Fruit fly (Drosophila melanogaster): ENCODE measurements around the gene Cpsf100.

The Cpsf100 gene

DNA sequence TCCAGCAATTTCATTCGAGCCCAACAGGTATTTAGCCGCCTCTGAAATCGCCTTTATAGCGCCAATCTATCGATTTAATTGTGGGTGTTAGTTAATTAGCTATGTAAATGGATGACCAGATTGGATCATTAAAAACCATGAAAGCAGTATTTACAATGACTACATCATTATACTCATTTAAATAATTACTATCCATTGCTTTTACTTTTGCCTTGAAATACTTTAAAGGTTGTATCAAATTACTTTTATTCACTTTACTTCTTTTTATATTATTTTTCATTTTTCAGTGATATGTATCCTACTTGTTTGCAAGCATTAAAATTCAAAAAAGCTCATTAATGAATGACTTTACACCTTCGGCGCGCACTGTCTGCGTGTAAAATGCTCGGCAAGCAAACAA lies 35.4 kb upstream of the Cpsf100 start (continued):
- peak; percentile 71 for TF ChIP-seq esn (GFP tag; optimal IDR thresholded peaks at IDR 0.05)
- TF ChIP-seq Sox14 (GFP tag; optimal IDR thresholded peaks at IDR 0.05): peak; percentile 29

DNA sequence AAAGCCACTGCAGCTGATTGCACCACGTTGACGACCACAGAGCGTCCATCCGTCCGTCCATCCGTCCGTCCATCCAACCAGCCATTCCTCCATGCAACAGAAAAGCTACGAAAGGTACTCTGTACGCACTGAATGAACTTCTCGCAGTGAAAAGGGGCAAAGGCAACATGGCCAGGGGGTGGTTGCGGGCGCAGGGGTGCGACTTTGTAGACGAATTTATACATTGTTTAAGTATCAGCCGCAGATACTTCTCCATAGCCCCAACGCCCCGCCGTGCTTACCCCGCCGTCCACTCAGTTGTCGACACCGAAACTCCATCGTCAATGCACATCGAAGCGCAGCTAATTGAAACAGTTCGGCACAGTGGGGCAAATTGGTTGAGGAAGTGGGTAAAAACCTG lies 34.4 kb upstream of the Cpsf100 start:
- TF ChIP-seq CG6792 (GFP tag; optimal IDR thresholded peaks at IDR 0.05): no peak
- no peak for TF ChIP-seq Eip78C (GFP tag)
- TF ChIP-seq ss (GFP tag; optimal IDR thresholded peaks at IDR 0.05): no peak
- no peak for TF ChIP-seq lz (GFP tag; optimal IDR thresholded peaks at IDR 0.05)
- no peak for TF ChIP-seq CG10631 (GFP tag; optimal IDR thresholded peaks at IDR 0.05)
- TF ChIP-seq CG11294 (GFP tag; IDR thresholded peaks at IDR 0.05): no peak
- no peak for TF ChIP-seq CG4318 (GFP tag; optimal IDR thresholded peaks at IDR 0.05)
- TF ChIP-seq CG9139 (GFP tag; optimal IDR thresholded peaks at IDR 0.05): no peak
- 0 out of 2 replicates have a peak, but pooled peaks have one; percentile 17 for TF ChIP-seq Gug (GFP tag; IDR thresholded peaks at IDR 0.05)
- TF ChIP-seq Hr38 (GFP tag; optimal IDR thresholded peaks at IDR 0.05): no peak
- no peak for TF ChIP-seq Ets96B (tag; optimal IDR thresholded peaks at IDR 0.05)
- no peak for TF ChIP-seq CG3919 (GFP tag; optimal IDR thresholded peaks at IDR 0.05)
- TF ChIP-seq CG10669 (GFP tag; optimal IDR thresholded peaks at IDR 0.05): no peak
- TF ChIP-seq Hr4 (GFP tag; optimal IDR thresholded peaks at IDR 0.05): no peak
- TF ChIP-seq dsx (GFP tag; optimal IDR thresholded peaks at IDR 0.05; ENCODE audit: poor library complexity, severe bottlenecking): peak; percentile 95
- no peak for TF ChIP-seq acj6 (GFP tag; optimal IDR thresholded peaks at IDR 0.05)

DNA sequence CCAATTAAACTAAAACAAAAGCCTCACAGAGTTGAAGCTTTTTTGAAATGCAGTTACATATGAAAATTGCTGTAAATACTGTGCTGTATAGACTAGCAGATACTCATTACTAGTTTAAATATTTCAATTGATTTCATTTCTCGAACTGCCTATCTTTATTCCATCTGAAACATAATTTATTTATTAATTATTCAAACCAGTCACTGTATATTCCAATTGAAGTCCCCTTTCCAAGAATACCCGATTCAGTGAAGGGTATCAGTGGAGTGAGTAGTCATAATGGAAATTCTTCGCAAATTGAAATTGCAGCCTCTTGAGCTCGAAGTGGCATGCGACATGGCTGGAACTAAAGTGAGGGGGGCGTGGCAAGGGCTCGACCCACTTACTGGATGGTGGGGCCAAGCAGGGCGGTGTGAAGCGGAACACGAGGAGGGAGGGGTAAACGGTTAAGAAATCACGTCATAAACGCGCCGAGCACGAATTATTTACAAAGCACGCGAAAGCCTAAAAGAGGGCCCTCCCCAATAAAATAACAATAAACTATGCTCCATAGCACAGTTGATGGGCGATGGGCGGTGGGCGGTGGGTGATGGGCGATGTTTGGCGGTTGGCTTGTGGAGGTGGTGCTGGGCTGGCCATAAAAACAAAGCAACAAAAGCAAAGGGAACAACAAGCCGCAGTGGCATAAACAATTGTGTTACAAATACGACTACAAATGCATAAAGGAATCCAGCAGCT lies 29.3 kb upstream of the Cpsf100 start:
- TF ChIP-seq CG31627 (GFP tag; optimal IDR thresholded peaks at IDR 0.05) (peak; percentile 52), spab (GFP tag; optimal IDR thresholded peaks at IDR 0.05) (no peak), dsx (GFP tag; optimal IDR thresholded peaks at IDR 0.05; ENCODE audit: poor library complexity, severe bottlenecking) (peak; percentile 22), net (GFP tag; optimal IDR thresholded peaks at IDR 0.05) (peak; percentile 22), CG3919 (GFP tag; optimal IDR thresholded peaks at IDR 0.05) (peak; percentile 52), Hr4 (GFP tag; optimal IDR thresholded peaks at IDR 0.05) (peak; percentile 63), CG15336 (GFP tag; IDR thresholded peaks at IDR 0.05) (peak; percentile 57; the same call in 1 of the 2 replicates), CG8119 (GFP tag; IDR thresholded peaks at IDR 0.05) (peak; percentile 58), ss (GFP tag; optimal IDR thresholded peaks at IDR 0.05) (peak in 1 of 2 experiments; percentile 31), Sox14 (GFP tag; optimal IDR thresholded peaks at IDR 0.05) (peak; percentile 42), achi (GFP tag; optimal IDR thresholded peaks at IDR 0.05) (peak; percentile 39), CG6854 (GFP tag; optimal IDR thresholded peaks at IDR 0.05) (no peak), CG1621 (tag; optimal IDR thresholded peaks at IDR 0.05) (peak; percentile 16), Eip78C (GFP tag) (peak; percentile 81), OdsH (GFP tag; optimal IDR thresholded peaks at IDR 0.05) (peak; percentile 60), topi (GFP tag; optimal IDR thresholded peaks at IDR 0.05) (peak; percentile 39), CG11902 (GFP tag; optimal IDR thresholded peaks at IDR 0.05) (peak; percentile 33), lz (GFP tag; optimal IDR thresholded peaks at IDR 0.05) (peak; percentile 45), fd59A (GFP tag; optimal IDR thresholded peaks at IDR 0.05) (peak; percentile 2), fd85E (GFP tag; optimal IDR thresholded peaks at IDR 0.05) (no peak), Smox (GFP tag; optimal IDR thresholded peaks at IDR 0.05) (peak; percentile 46), CG11762 (GFP tag; optimal IDR thresholded peaks at IDR 0.05; ENCODE audit: insufficient read depth) (no peak), CG16779 (tag; optimal IDR thresholded peaks at IDR 0.05) (no peak), esn (GFP tag; optimal IDR thresholded peaks at IDR 0.05) (peak; percentile 52), salr (GFP tag; optimal IDR thresholded peaks at IDR 0.05) (no peak), CG32006 (GFP tag; optimal IDR thresholded peaks at IDR 0.05) (peak; percentile 55), dac (GFP tag; optimal IDR thresholded peaks at IDR 0.05) (no peak), CG9139 (GFP tag; optimal IDR thresholded peaks at IDR 0.05) (no peak), Hr38 (GFP tag; optimal IDR thresholded peaks at IDR 0.05) (no peak), Sox102F (GFP tag; optimal IDR thresholded peaks at IDR 0.05) (peak; percentile 43), CG8632 (GFP tag; optimal IDR thresholded peaks at IDR 0.05) (peak; percentile 10), Blimp-1 (GFP tag; optimal IDR thresholded peaks at IDR 0.05) (no peak), Gug (GFP tag; IDR thresholded peaks at IDR 0.05) (peak; percentile 33; the same call in 1 of the 2 replicates), Ets96B (tag; optimal IDR thresholded peaks at IDR 0.05) (peak; percentile 31), CG34406 (GFP tag; optimal IDR thresholded peaks at IDR 0.05) (peak; percentile 16), CG6163 (GFP tag; IDR thresholded peaks at IDR 0.05) (peak; percentile 53; the same call in 2 of the 3 replicates), CG6276 (GFP tag; optimal IDR thresholded peaks at IDR 0.05) (peak; percentile 24), CG10669 (GFP tag; optimal IDR thresholded peaks at IDR 0.05) (peak; percentile 53), Lpt (GFP tag; optimal IDR thresholded peaks at IDR 0.05) (peak; percentile 0), acj6 (GFP tag; optimal IDR thresholded peaks at IDR 0.05) (peak; percentile 48)
